Fruit fly (Drosophila melanogaster) whole organism, adult: ENCODE results near the gene Atg16.
A peak's percentile ranks its signal among the peaks of the same experiment; 100 is the strongest.

ENCODE experiments used
- CG11617 ChIP-seq: fragments of 200-800 bp; sonication (Bioruptor generic); optimal IDR thresholded peaks from 2 replicates; lab custom pipeline; 2017; ENCODE audit warnings: mild to moderate bottlenecking, missing biosample characterization, missing genetic modification reagents, missing genetic modification characterization
- CG12768 ChIP-seq: fragments of 200-800 bp; sonication (Bioruptor generic); optimal IDR thresholded peaks from 2 replicates; lab custom pipeline; 2017; ENCODE audit warnings: missing biosample characterization, missing genetic modification characterization, mild to moderate bottlenecking, moderate library complexity, missing genetic modification reagents
- CG33017 ChIP-seq: fragments of 200-800 bp; sonication (Bioruptor generic); optimal IDR thresholded peaks from 2 replicates; lab custom pipeline; 2018; ENCODE audit warnings: missing biosample characterization, mild to moderate bottlenecking, missing genetic modification characterization, moderate library complexity
- CG7101 ChIP-seq: fragments of 200-800 bp; sonication (Bioruptor generic); optimal IDR thresholded peaks from 2 replicates; lab custom pipeline; 2018; ENCODE audit warnings: missing biosample characterization, mild to moderate bottlenecking, missing genetic modification characterization, moderate library complexity
- kay ChIP-seq: fragments of 200-800 bp; sonication (Bioruptor generic); peaks from one replicate; lab custom pipeline; 2016; ENCODE audit warnings: missing biosample characterization, missing genetic modification characterization, borderline replicate concordance

DNA sequence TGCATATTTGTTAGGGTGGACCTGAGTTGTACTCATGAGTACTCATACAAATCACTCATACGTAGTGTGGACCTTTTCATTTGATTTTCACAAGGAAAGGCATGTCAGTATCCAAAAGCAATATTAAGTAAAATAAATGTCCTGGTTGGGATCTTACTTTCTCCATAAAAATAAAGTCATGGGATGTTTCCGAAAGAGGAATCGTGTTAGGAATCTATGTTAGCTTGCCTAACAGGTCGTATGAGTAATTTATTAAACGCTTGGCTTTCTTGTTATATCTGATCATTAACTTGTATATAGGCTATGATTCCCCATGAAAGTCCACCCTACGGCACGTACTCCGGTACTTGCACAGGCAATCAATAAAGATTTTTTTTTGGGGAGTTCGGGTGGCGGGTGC, 40.9 kb upstream of the Atg16 start:
- TF ChIP-seq kay (peak; percentile 57), CG12768 (GFP tag; lab: Kevin White, UChicago) (no peak), CG7101 (tag; lab: Kevin White, UChicago) (peak; percentile 18), CG33017 (tag; lab: Kevin White, UChicago) (no peak), CG11617 (GFP tag; lab: Kevin White, UChicago) (peak; percentile 16)
